Worm (Caenorhabditis elegans) whole organism, L2 larva: Measurements from ENCODE around the gene clec-161.

Experiments
- C34F6.9 ChIP-seq: fragments of 150-350 bp; optimal IDR thresholded peaks from 2 replicates; lab custom pipeline; 2014; ENCODE audit warnings: missing biosample characterization, missing genetic modification characterization
- F13H6.1 ChIP-seq: sonication (generic microtip); optimal IDR thresholded peaks from 2 replicates; lab custom pipeline; 2016; ENCODE audit warnings: missing genetic modification characterization, missing compliant biosample characterization
- R02D3.7 ChIP-seq: fragments of 150-350 bp; optimal IDR thresholded peaks from 2 replicates; lab custom pipeline; 2014; ENCODE audit warnings: missing biosample characterization, missing genetic modification characterization
- ZK546.5 ChIP-seq: sonication (generic microtip); optimal IDR thresholded peaks from 2 replicates; lab custom pipeline; 2017; ENCODE audit warnings: missing biosample characterization, missing genetic modification characterization
- alr-1 ChIP-seq: fragments of 150-350 bp; optimal IDR thresholded peaks from 2 replicates; lab custom pipeline; 2014; ENCODE audit warnings: missing biosample characterization, missing genetic modification characterization
- ama-1 ChIP-seq: fragments of 150-350 bp; optimal IDR thresholded peaks from 2 replicates; lab custom pipeline; 2018; ENCODE audit warnings: inconsistent platforms
- blmp-1 ChIP-seq: sonication (generic microtip); optimal IDR thresholded peaks from 2 replicates; lab custom pipeline; 2017; ENCODE audit warnings: missing genetic modification characterization, mild to moderate bottlenecking, missing compliant biosample characterization, antibody characterized with exemption, moderate library complexity; ENCODE audit not compliant: insufficient read depth
- crh-2 ChIP-seq: sonication (generic microtip); optimal IDR thresholded peaks from 2 replicates; lab custom pipeline; 2017; ENCODE audit warnings: missing biosample characterization, missing genetic modification characterization
- dmd-4 ChIP-seq: sonication (generic microtip); optimal IDR thresholded peaks from 2 replicates; lab custom pipeline; 2017; ENCODE audit warnings: missing biosample characterization, missing genetic modification characterization
- elt-1 ChIP-seq: fragments of 150-350 bp; optimal IDR thresholded peaks from 2 replicates; lab custom pipeline; 2014; ENCODE audit warnings: missing biosample characterization, missing genetic modification characterization
- fos-1 ChIP-seq: fragments of 150-350 bp; optimal IDR thresholded peaks from 2 replicates; lab custom pipeline; 2014; ENCODE audit warnings: missing biosample characterization, missing genetic modification characterization
- gmeb-1 ChIP-seq: fragments of 150-350 bp; optimal IDR thresholded peaks from 2 replicates; lab custom pipeline; 2014; ENCODE audit warnings: missing biosample characterization, missing genetic modification characterization
- lin-11 ChIP-seq: fragments of 150-350 bp; sonication (generic microtip); optimal IDR thresholded peaks from 2 replicates; lab custom pipeline; 2014; ENCODE audit warnings: missing biosample characterization, missing genetic modification characterization, inconsistent platforms, mixed read lengths
- lin-13 ChIP-seq: fragments of 150-350 bp; optimal IDR thresholded peaks from 2 replicates; lab custom pipeline; 2014; ENCODE audit warnings: missing biosample characterization, missing genetic modification reagents, missing genetic modification characterization
- lin-39 ChIP-seq: fragments of 150-350 bp; optimal IDR thresholded peaks from 2 replicates; lab custom pipeline; 2014; ENCODE audit warnings: missing biosample characterization, missing genetic modification reagents, missing genetic modification characterization
- lsy-2 ChIP-seq, 2 experiments: fragments of 150-350 bp in 1 of 2; sonication (generic microtip) in 1 of 2; optimal IDR thresholded peaks; 2 replicates each; lab custom pipeline; 2014 to 2017; ENCODE audit warnings: missing biosample characterization in 2 of 2, missing genetic modification characterization in 2 of 2
- mbf-1 ChIP-seq: sonication (generic microtip); optimal IDR thresholded peaks from 2 replicates; lab custom pipeline; 2017; ENCODE audit warnings: missing biosample characterization, missing genetic modification characterization
- nhr-11 ChIP-seq: fragments of 150-350 bp; optimal IDR thresholded peaks from 2 replicates; lab custom pipeline; 2014; ENCODE audit warnings: missing biosample characterization, missing genetic modification characterization
- nhr-12 ChIP-seq: fragments of 150-350 bp; optimal IDR thresholded peaks from 2 replicates; lab custom pipeline; 2014; ENCODE audit warnings: missing biosample characterization, missing genetic modification characterization
- nhr-129 ChIP-seq: fragments of 150-350 bp; optimal IDR thresholded peaks from 2 replicates; lab custom pipeline; 2014; ENCODE audit warnings: missing biosample characterization, missing genetic modification characterization
- nhr-23 ChIP-seq: fragments of 150-350 bp; optimal IDR thresholded peaks from 2 replicates; lab custom pipeline; 2014; ENCODE audit warnings: missing biosample characterization, missing genetic modification reagents, missing genetic modification characterization
- nhr-237 ChIP-seq: fragments of 150-350 bp; optimal IDR thresholded peaks from 2 replicates; lab custom pipeline; 2014; ENCODE audit warnings: missing biosample characterization, missing genetic modification characterization
- nhr-25 ChIP-seq: fragments of 150-350 bp; sonication (generic microtip); optimal IDR thresholded peaks from 3 replicates; lab custom pipeline; 2014; ENCODE audit warnings: missing biosample characterization, missing genetic modification characterization
- nhr-6 ChIP-seq: fragments of 150-350 bp; optimal IDR thresholded peaks from 2 replicates; lab custom pipeline; 2014; ENCODE audit warnings: missing biosample characterization, missing genetic modification characterization
- nhr-77 ChIP-seq: fragments of 150-350 bp; optimal IDR thresholded peaks from 2 replicates; lab custom pipeline; 2014; ENCODE audit warnings: missing biosample characterization, missing genetic modification characterization
- sem-4 ChIP-seq: fragments of 150-350 bp; optimal IDR thresholded peaks from 2 replicates; lab custom pipeline; 2014; ENCODE audit warnings: missing biosample characterization, missing genetic modification reagents, missing genetic modification characterization
- sma-3 ChIP-seq: sonication (generic microtip); optimal IDR thresholded peaks from 2 replicates; lab custom pipeline; 2016; ENCODE audit warnings: missing genetic modification reagents, missing genetic modification characterization, missing compliant biosample characterization
- sma-9 ChIP-seq, 2 experiments: fragments of 150-350 bp in 1 of 2; sonication (generic microtip) in 1 of 2; optimal IDR thresholded peaks; 2 replicates each; lab custom pipeline; 2014 to 2016; ENCODE audit warnings: missing genetic modification characterization in 2 of 2, mild to moderate bottlenecking in 1 of 2, missing biosample characterization in 1 of 2, missing compliant biosample characterization in 1 of 2, missing genetic modification reagents in 1 of 2, moderate library complexity in 1 of 2
- unc-55 ChIP-seq: fragments of 150-350 bp; sonication (generic microtip); optimal IDR thresholded peaks from 3 replicates; lab custom pipeline; 2014; ENCODE audit warnings: missing biosample characterization, missing genetic modification reagents, missing genetic modification characterization
- ztf-1 ChIP-seq: fragments of 200-800 bp; sonication (Bioruptor generic); conservative IDR thresholded peaks from 2 replicates; pipeline ENCODE4 v1.3.6; 2022; ENCODE audit warnings: missing genetic modification characterization, missing compliant biosample characterization
- ztf-11 ChIP-seq: sonication (generic microtip); optimal IDR thresholded peaks from 2 replicates; lab custom pipeline; 2017; ENCODE audit warnings: missing biosample characterization, missing genetic modification characterization

clec-161 gene

ce11 chrIII:9617599-9618262, 9.2 kb upstream of the clec-161 start:
- peak; percentile 39 for TF ChIP-seq nhr-25 (tag; lab: Kevin White, UChicago)
- no peak for TF ChIP-seq lin-39 (tag; lab: Kevin White, UChicago)
- TF ChIP-seq fos-1 (tag; lab: Kevin White, UChicago), result peak; percentile 1
- TF ChIP-seq nhr-237 (tag; lab: Kevin White, UChicago), result no peak
- TF ChIP-seq sma-9 (GFP tag; optimal IDR thresholded peaks at IDR 0.05; lab: Kevin White, UChicago), result peak; percentile 11
- TF ChIP-seq sma-9 (tag; optimal IDR thresholded peaks at IDR 0.05; lab: Kevin White, UChicago), result no peak
- TF ChIP-seq, all 48 proteins: peak for 3

- TF ChIP-seq unc-55 (GFP tag; lab: Kevin White, UChicago), result no peak
- TF ChIP-seq ztf-1 (GFP tag; lab: Robert Waterston, UW), result no peak
- no peak for TF ChIP-seq sem-4 (tag; lab: Kevin White, UChicago)
- TF ChIP-seq nhr-77, result no peak
- no peak for TF ChIP-seq ZK546.5 (tag; lab: Kevin White, UChicago)
- no peak for TF ChIP-seq crh-2 (tag; lab: Kevin White, UChicago)
- no peak for TF ChIP-seq nhr-12 (tag; lab: Kevin White, UChicago)
- no peak for TF ChIP-seq elt-1
- no peak for TF ChIP-seq mbf-1 (tag; lab: Kevin White, UChicago)
- no peak for TF ChIP-seq nhr-25 (tag; lab: Kevin White, UChicago)
Measured at ce11 chrIII:9616933-9617332, 8.4 kb upstream of the clec-161 start.

- peak; percentile 26 for TF ChIP-seq F13H6.1 (tag; lab: Kevin White, UChicago)
- TF ChIP-seq sem-4 (tag; lab: Kevin White, UChicago), result peak; percentile 2
- TF ChIP-seq ZK546.5 (tag; lab: Kevin White, UChicago), result no peak
- peak; percentile 50 for TF ChIP-seq C34F6.9 (tag; lab: Kevin White, UChicago)
- TF ChIP-seq crh-2 (tag; lab: Kevin White, UChicago), result peak; percentile 59
- TF ChIP-seq sma-3 (GFP tag; lab: Kevin White, UChicago), result peak; percentile 34
- TF ChIP-seq nhr-25 (tag; lab: Kevin White, UChicago), result peak; percentile 10
- no peak for TF ChIP-seq nhr-6
- peak; percentile 69 for TF ChIP-seq unc-55 (GFP tag; lab: Kevin White, UChicago)
- peak; percentile 14 for TF ChIP-seq sma-9 (GFP tag; optimal IDR thresholded peaks at IDR 0.05; lab: Kevin White, UChicago)
- no peak for TF ChIP-seq sma-9 (tag; optimal IDR thresholded peaks at IDR 0.05; lab: Kevin White, UChicago)
- TF ChIP-seq nhr-77, result no peak
- TF ChIP-seq elt-1, result no peak
- peak in 1 of 2 experiments; percentile 66 for TF ChIP-seq lsy-2 (tag; optimal IDR thresholded peaks at IDR 0.05; lab: Kevin White, UChicago)
- no peak for TF ChIP-seq ama-1 (lab: Kevin White, UChicago)
- peak; percentile 42 for TF ChIP-seq nhr-129 (tag; lab: Kevin White, UChicago)
- peak; percentile 10 for TF ChIP-seq fos-1 (tag; lab: Kevin White, UChicago)
- peak; percentile 77 for TF ChIP-seq gmeb-1
- no peak for TF ChIP-seq ztf-11 (tag; lab: Kevin White, UChicago)
Measured at ce11 chrIII:9616426-9616825, 7.9 kb upstream of the clec-161 start, which contains the start of gene hcp-3. Gene hcp-3, minus strand, starts transcription at chrIII:9616470.

- no peak for TF ChIP-seq lin-13 (GFP tag; lab: Kevin White, UChicago)
- no peak for TF ChIP-seq ama-1 (lab: Kevin White, UChicago)
Measured at ce11 chrIII:9615114-9615513, 6.6 kb upstream of the clec-161 start.

- TF ChIP-seq nhr-25 (tag; lab: Kevin White, UChicago), result no peak
- no peak for TF ChIP-seq ama-1 (lab: Kevin White, UChicago)
- TF ChIP-seq gmeb-1, result peak; percentile 84
- no peak for TF ChIP-seq nhr-11 (tag; lab: Kevin White, UChicago)
- TF ChIP-seq dmd-4, result no peak
- TF ChIP-seq C34F6.9 (tag; lab: Kevin White, UChicago), result peak; percentile 68
Measured at ce11 chrIII:9614211-9614610, 5.7 kb upstream of the clec-161 start, which contains the start of the genes pri-1 and F58A4.6. Gene pri-1, minus strand, starts transcription at chrIII:9614281. Gene F58A4.6, plus strand, starts transcription at chrIII:9614482.

- no peak for TF ChIP-seq nhr-12 (tag; lab: Kevin White, UChicago)
Measured at ce11 chrIII:9612097-9612496, 3.5 kb upstream of the clec-161 start, which contains the start of gene bbs-4. Gene bbs-4, minus strand, starts transcription at chrIII:9612197.

ce11 chrIII:9600645-9601044, 7.9 kb downstream of the clec-161 start, which contains the start of gene F58A4.2:
Gene F58A4.2, minus strand, starts transcription at chrIII:9600745.
- TF ChIP-seq fos-1 (tag; lab: Kevin White, UChicago) (no peak), blmp-1 (tag; lab: Kevin White, UChicago) (no peak), alr-1 (tag; lab: Kevin White, UChicago) (no peak), lin-13 (GFP tag; lab: Kevin White, UChicago) (no peak), R02D3.7 (tag; lab: Kevin White, UChicago) (no peak), sma-9 (GFP tag; optimal IDR thresholded peaks at IDR 0.05; lab: Kevin White, UChicago) (no peak), sma-9 (tag; optimal IDR thresholded peaks at IDR 0.05; lab: Kevin White, UChicago) (no peak), lin-11 (tag; lab: Kevin White, UChicago) (no peak), nhr-237 (tag; lab: Kevin White, UChicago) (no peak), nhr-25 (tag; lab: Kevin White, UChicago) (no peak), ama-1 (lab: Kevin White, UChicago) (no peak), gmeb-1 (no peak), nhr-77 (no peak), nhr-12 (tag; lab: Kevin White, UChicago) (no peak), crh-2 (tag; lab: Kevin White, UChicago) (no peak), F13H6.1 (tag; lab: Kevin White, UChicago) (no peak), ztf-1 (GFP tag; lab: Robert Waterston, UW) (no peak), nhr-23 (tag; lab: Kevin White, UChicago) (no peak)
- TF ChIP-seq, all 48 proteins: peak for 0
